Fruit fly (Drosophila melanogaster): ENCODE results near the gene Cont.

DNA sequence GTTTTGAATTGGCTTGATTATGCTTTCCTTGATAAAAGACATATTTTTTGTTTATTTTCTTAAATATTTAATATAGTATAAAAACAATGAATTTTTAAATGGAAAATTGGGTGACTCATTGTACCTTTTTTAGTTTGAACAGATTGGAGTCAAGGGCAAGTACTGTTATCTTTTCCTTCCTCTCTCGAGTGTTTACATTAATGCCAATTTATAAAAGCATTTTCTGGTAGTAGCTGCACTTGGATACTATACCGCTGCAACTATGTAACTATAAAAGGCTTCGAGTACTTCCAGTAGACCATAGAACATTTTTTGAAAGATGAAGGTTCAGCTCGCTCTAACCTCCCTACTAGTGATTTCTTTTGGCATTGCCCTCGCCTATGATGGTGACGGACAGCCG lies 46.3 kb upstream of the Cont start, which contains the start of gene CG14645:
- TF ChIP-seq CG8478 (optimal IDR thresholded peaks at IDR 0.05) (no peak), CTCF (optimal IDR thresholded peaks at IDR 0.05) (no peak)
